Worm (Caenorhabditis elegans) whole organism, L1 larva: Measurements from ENCODE around the gene mks-1.

Experiments
- aha-1 ChIP-seq: fragments of 150-350 bp; optimal IDR thresholded peaks from 2 replicates; lab custom pipeline; 2014; ENCODE audit warnings: missing biosample characterization, missing genetic modification characterization
- ceh-63 ChIP-seq: fragments of 200-800 bp; sonication (Bioruptor generic); optimal IDR thresholded peaks from 2 replicates; lab custom pipeline; 2018; ENCODE audit warnings: mild to moderate bottlenecking, missing genetic modification characterization, missing compliant biosample characterization
- ceh-82 ChIP-seq, 3 experiments: fragments of 150-350 bp in 1 of 3; sonication (generic microtip) in 2 of 3; optimal IDR thresholded peaks; 2 replicates each; lab custom pipeline; 2014 to 2017; ENCODE audit warnings: missing biosample characterization in 3 of 3, missing genetic modification characterization in 3 of 3
- ces-1 ChIP-seq: fragments of 150-350 bp; optimal IDR thresholded peaks from 2 replicates; lab custom pipeline; 2014; ENCODE audit warnings: missing biosample characterization, missing genetic modification reagents, missing genetic modification characterization
- dpl-1 ChIP-seq, 3 experiments: fragments of 150-350 bp in 2 of 3; sonication (generic microtip) in 1 of 3; optimal IDR thresholded peaks; 2 replicates each; lab custom pipeline; 2014 to 2017; ENCODE audit warnings: missing biosample characterization in 3 of 3, missing genetic modification characterization in 3 of 3, missing genetic modification reagents in 3 of 3
- efl-1 ChIP-seq, 4 experiments: fragments of 150-350 bp; optimal IDR thresholded peaks in 3 of 4; peaks in 1 of 4; 1 replicate in 1 of 4; 2 replicates in 3 of 4; lab custom pipeline; 2014; ENCODE audit warnings: missing biosample characterization in 2 of 4, missing genetic modification characterization in 2 of 4, missing genetic modification reagents in 2 of 4
- ets-5 ChIP-seq: fragments of 200-800 bp; sonication (Bioruptor generic); IDR thresholded peaks from 2 replicates; pipeline ENCODE4 v1.3.6; 2022; ENCODE audit warnings: missing genetic modification characterization, missing compliant biosample characterization
- fkh-10 ChIP-seq: sonication (generic microtip); optimal IDR thresholded peaks from 2 replicates; lab custom pipeline; 2017; ENCODE audit warnings: missing biosample characterization, missing genetic modification reagents, missing genetic modification characterization
- fkh-8 ChIP-seq: sonication (generic microtip); optimal IDR thresholded peaks from 2 replicates; lab custom pipeline; 2016; ENCODE audit warnings: mild to moderate bottlenecking, missing genetic modification characterization, missing compliant biosample characterization
- hlh-17 ChIP-seq: fragments of 200-800 bp; sonication (Bioruptor generic); optimal IDR thresholded peaks from 2 replicates; lab custom pipeline; 2018; ENCODE audit warnings: missing genetic modification characterization, mild to moderate bottlenecking, missing compliant biosample characterization, moderate library complexity, borderline replicate concordance
- irx-1 ChIP-seq: sonication (generic microtip); optimal IDR thresholded peaks from 2 replicates; lab custom pipeline; 2016; ENCODE audit warnings: missing genetic modification characterization, missing compliant biosample characterization
- lin-14 ChIP-seq: fragments of 200-800 bp; sonication (Bioruptor generic); optimal IDR thresholded peaks from 2 replicates; lab custom pipeline; 2018; ENCODE audit warnings: mild to moderate bottlenecking, missing genetic modification characterization, moderate library complexity, missing compliant biosample characterization
- lin-15B ChIP-seq: fragments of 150-350 bp; sonication (generic microtip); optimal IDR thresholded peaks from 3 replicates; lab custom pipeline; 2014; ENCODE audit warnings: missing biosample characterization, missing genetic modification characterization
- lin-35 ChIP-seq, 2 experiments: fragments of 150-350 bp; optimal IDR thresholded peaks; 2 replicates each; lab custom pipeline; 2014; ENCODE audit warnings: missing biosample characterization in 2 of 2, missing genetic modification characterization in 2 of 2, missing genetic modification reagents in 2 of 2
- lir-3 ChIP-seq: sonication (generic microtip); optimal IDR thresholded peaks from 2 replicates; lab custom pipeline; 2016; ENCODE audit warnings: mild to moderate bottlenecking, missing genetic modification characterization, moderate library complexity, missing compliant biosample characterization; ENCODE audit not compliant: poor library complexity
- lsy-2 ChIP-seq, 2 experiments: fragments of 150-350 bp; optimal IDR thresholded peaks; 2 replicates each; lab custom pipeline; 2014; ENCODE audit warnings: missing biosample characterization in 2 of 2, missing genetic modification characterization in 2 of 2
- mep-1 ChIP-seq: fragments of 150-350 bp; optimal IDR thresholded peaks from 2 replicates; lab custom pipeline; 2014; ENCODE audit warnings: missing biosample characterization, missing genetic modification characterization
- nhr-237 ChIP-seq: fragments of 150-350 bp; optimal IDR thresholded peaks from 2 replicates; lab custom pipeline; 2014; ENCODE audit warnings: missing biosample characterization, missing genetic modification characterization
- nhr-47 ChIP-seq: sonication (generic microtip); optimal IDR thresholded peaks from 2 replicates; lab custom pipeline; 2016; ENCODE audit warnings: mild to moderate bottlenecking, missing genetic modification characterization, moderate library complexity, missing compliant biosample characterization
- nhr-71 ChIP-seq: sonication (generic microtip); optimal IDR thresholded peaks from 2 replicates; lab custom pipeline; 2016; ENCODE audit warnings: mild to moderate bottlenecking, missing genetic modification characterization, moderate library complexity, missing compliant biosample characterization
- nhr-76 ChIP-seq: sonication (generic microtip); optimal IDR thresholded peaks from 2 replicates; lab custom pipeline; 2017; ENCODE audit warnings: missing biosample characterization, missing genetic modification characterization
- nhr-85 ChIP-seq: sonication (generic microtip); peaks from one replicate; lab custom pipeline; 2016; ENCODE audit warnings: missing genetic modification characterization, inconsistent platforms, missing compliant biosample characterization
- pax-3 ChIP-seq: fragments of 200-800 bp; sonication (Bioruptor generic); optimal IDR thresholded peaks from 2 replicates; lab custom pipeline; 2018; ENCODE audit warnings: mild to moderate bottlenecking, missing genetic modification characterization, moderate library complexity, missing compliant biosample characterization
- rnt-1 ChIP-seq: sonication (generic microtip); optimal IDR thresholded peaks from 2 replicates; lab custom pipeline; 2016; ENCODE audit warnings: mild to moderate bottlenecking, missing genetic modification characterization, moderate library complexity, missing compliant biosample characterization
- skn-1 ChIP-seq: fragments of 150-350 bp; optimal IDR thresholded peaks from 2 replicates; lab custom pipeline; 2014; ENCODE audit warnings: missing biosample characterization, missing genetic modification characterization
- sptf-1 ChIP-seq: fragments of 150-350 bp; optimal IDR thresholded peaks from 2 replicates; lab custom pipeline; 2014; ENCODE audit warnings: missing biosample characterization, missing genetic modification characterization
- tbx-2 ChIP-seq: sonication (generic microtip); optimal IDR thresholded peaks from 2 replicates; lab custom pipeline; 2016; ENCODE audit warnings: missing genetic modification characterization, missing compliant biosample characterization
- tlp-1 ChIP-seq: fragments of 150-350 bp; optimal IDR thresholded peaks from 2 replicates; lab custom pipeline; 2014; ENCODE audit warnings: missing biosample characterization, missing genetic modification characterization
- unc-30 ChIP-seq: sonication (generic microtip); optimal IDR thresholded peaks from 2 replicates; lab custom pipeline; 2017; ENCODE audit warnings: missing biosample characterization, missing genetic modification characterization
- unc-86 ChIP-seq: sonication (generic microtip); optimal IDR thresholded peaks from 2 replicates; lab custom pipeline; 2016; ENCODE audit warnings: missing genetic modification characterization, missing compliant biosample characterization
- vab-15 ChIP-seq: sonication (generic microtip); optimal IDR thresholded peaks from 2 replicates; lab custom pipeline; 2017; ENCODE audit warnings: missing genotype, mild to moderate bottlenecking, missing genetic modification characterization, missing compliant biosample characterization
- zag-1 ChIP-seq: fragments of 150-350 bp; optimal IDR thresholded peaks from 2 replicates; lab custom pipeline; 2014; ENCODE audit warnings: missing biosample characterization, missing genetic modification characterization
- zip-4 ChIP-seq: fragments of 200-800 bp; sonication (Bioruptor generic); optimal IDR thresholded peaks from 2 replicates; lab custom pipeline; 2018; ENCODE audit warnings: mild to moderate bottlenecking, missing genetic modification characterization, moderate library complexity, missing compliant biosample characterization

Gene mks-1

DNA sequence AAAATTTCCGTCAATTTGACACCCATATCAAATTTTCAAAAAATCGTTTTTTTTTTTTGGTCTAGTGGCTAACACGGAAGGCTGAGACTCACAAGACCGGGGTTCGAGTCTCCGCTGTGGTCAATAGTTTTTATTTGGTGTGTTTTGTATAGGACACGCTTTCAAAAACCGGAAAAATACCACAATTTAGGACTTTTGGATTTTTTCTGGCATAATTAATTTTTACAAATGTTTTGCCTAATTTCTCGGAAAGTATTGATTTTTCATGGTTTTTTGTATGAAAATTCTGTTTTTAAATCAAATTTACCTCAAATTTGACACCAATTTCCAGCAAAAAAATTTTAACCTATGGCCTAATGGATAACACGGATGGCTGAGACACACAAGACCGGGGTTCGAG, at the start of gene mks-1:
Gene mks-1, plus strand, starts transcription at position 301 of the 400 bp plus-strand sequence.
- no peak for TF ChIP-seq aha-1 (tag; lab: Kevin White, UChicago)
- no peak for TF ChIP-seq vab-15 (tag; lab: Kevin White, UChicago)
- TF ChIP-seq lir-3 (tag; lab: Kevin White, UChicago), result no peak
- TF ChIP-seq nhr-47 (tag; lab: Kevin White, UChicago), result no peak
- no peak for TF ChIP-seq pax-3 (tag; lab: Kevin White, UChicago)
- no peak for TF ChIP-seq hlh-17 (GFP tag; lab: Kevin White, UChicago)
- TF ChIP-seq unc-86, result no peak
- TF ChIP-seq ceh-82 (tag; optimal IDR thresholded peaks at IDR 0.05; lab: Kevin White, UChicago), result no peak
- no peak for TF ChIP-seq zag-1 (tag; lab: Kevin White, UChicago)
- no peak for TF ChIP-seq dpl-1 (GFP tag; optimal IDR thresholded peaks at IDR 0.05; lab: Kevin White, UChicago)
- no peak for TF ChIP-seq mep-1 (tag; lab: Kevin White, UChicago)
- TF ChIP-seq tlp-1 (tag; lab: Kevin White, UChicago), result no peak
- TF ChIP-seq nhr-76 (tag; lab: Kevin White, UChicago), result no peak
- TF ChIP-seq nhr-237 (tag; lab: Kevin White, UChicago), result no peak

ce11 chrIII:3136325-3137001, 49.6 kb upstream of the mks-1 start:
- TF ChIP-seq rnt-1 (tag; lab: Kevin White, UChicago) (no peak), lin-14 (GFP tag; lab: Kevin White, UChicago) (peak; percentile 64), aha-1 (tag; lab: Kevin White, UChicago) (no peak), ets-5 (GFP tag; lab: Robert Waterston, UW) (no peak), tlp-1 (tag; lab: Kevin White, UChicago) (no peak)

DNA sequence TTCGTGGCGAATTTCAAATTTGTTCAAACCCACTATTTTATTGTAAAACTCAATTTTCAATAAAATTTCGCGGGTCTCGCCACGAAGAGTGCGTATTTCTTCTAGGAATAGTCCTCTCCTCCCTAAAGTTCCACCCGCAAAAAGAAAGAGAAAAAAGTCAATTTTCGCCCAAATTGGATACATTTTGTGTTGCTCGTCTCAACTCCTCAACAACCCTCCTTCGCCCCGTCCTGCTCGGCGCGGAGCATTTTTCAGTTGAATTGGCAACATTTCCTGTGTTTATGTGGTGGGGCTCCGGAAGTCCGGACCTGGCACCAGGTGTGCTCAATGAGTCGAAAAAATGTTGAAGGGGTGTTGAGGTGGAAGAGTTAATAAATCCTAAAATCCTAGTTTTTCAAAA, 48.0 kb upstream of the mks-1 start:
- TF ChIP-seq lin-14 (GFP tag; lab: Kevin White, UChicago), result peak; percentile 61
- peak; percentile 41 for TF ChIP-seq fkh-8 (tag; lab: Kevin White, UChicago)
- TF ChIP-seq skn-1 (tag; lab: Kevin White, UChicago), result no peak

DNA sequence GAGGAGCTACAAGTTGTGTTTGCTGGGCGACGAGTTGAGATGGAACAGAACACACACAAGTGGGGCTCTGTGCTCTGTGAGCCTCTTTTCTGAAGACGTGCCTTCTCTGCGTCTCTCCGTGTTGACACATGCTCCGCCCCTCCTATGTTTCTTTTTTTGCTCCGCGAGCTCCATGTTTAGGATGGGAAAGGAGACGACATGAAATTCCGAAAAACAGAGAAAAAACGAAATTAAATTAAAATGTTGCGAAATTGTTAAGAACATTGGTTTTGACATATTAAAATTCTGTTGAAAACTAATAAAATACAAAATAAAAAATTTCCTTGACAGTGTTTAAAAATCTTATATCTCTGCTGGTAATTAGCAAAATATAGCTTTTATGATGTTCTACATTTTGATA, 46.9 kb upstream of the mks-1 start, which contains the start of gene mec-12:
Gene mec-12, minus strand, starts transcription at position 91 of the 400 bp plus-strand sequence.
- TF ChIP-seq sptf-1 (tag; lab: Kevin White, UChicago) (no peak), ceh-82 (tag; optimal IDR thresholded peaks at IDR 0.05; lab: Kevin White, UChicago) (peak in 2 of 3 experiments; percentile 32 to 39), nhr-71 (tag; lab: Kevin White, UChicago) (peak; percentile 40), unc-30 (no peak), nhr-85 (tag; lab: Kevin White, UChicago) (no peak), lin-35 (GFP tag; optimal IDR thresholded peaks at IDR 0.05; lab: Kevin White, UChicago) (peak in 1 of 2 experiments; percentile 6), lin-14 (GFP tag; lab: Kevin White, UChicago) (peak; percentile 78), fkh-10 (GFP tag; lab: Kevin White, UChicago) (peak; percentile 34), ces-1 (peak; percentile 79), ceh-63 (peak; percentile 34), efl-1 (optimal IDR thresholded peaks at IDR 0.05; lab: Kevin White, UChicago) (peak in 1 of 2 experiments; percentile 3), efl-1 (GFP tag; optimal IDR thresholded peaks at IDR 0.05 in 1 of 2; lab: Kevin White, UChicago) (no peak), tbx-2 (peak; percentile 10), zip-4 (GFP tag; lab: Kevin White, UChicago) (peak; percentile 12), nhr-47 (tag; lab: Kevin White, UChicago) (peak; percentile 17)

ce11 chrIII:3140227-3140626, 45.9 kb upstream of the mks-1 start:
- TF ChIP-seq lsy-2 (tag; optimal IDR thresholded peaks at IDR 0.05; lab: Kevin White, UChicago), result peak in 1 of 2 experiments; percentile 18
- TF ChIP-seq irx-1 (tag; lab: Kevin White, UChicago), result no peak
- TF ChIP-seq lin-15B, result no peak
